Worm (Caenorhabditis elegans) whole organism, L1 larva: Measurements from ENCODE around the gene mtl-2.

Experiments
- blmp-1 ChIP-seq: fragments of 150-350 bp; optimal IDR thresholded peaks from 2 replicates; lab custom pipeline; 2014; ENCODE audit warnings: missing biosample characterization, missing genetic modification characterization
- ceh-82 ChIP-seq, 3 experiments: fragments of 150-350 bp in 1 of 3; sonication (generic microtip) in 2 of 3; optimal IDR thresholded peaks; 2 replicates each; lab custom pipeline; 2014 to 2017; ENCODE audit warnings: missing biosample characterization in 3 of 3, missing genetic modification characterization in 3 of 3
- ces-1 ChIP-seq: fragments of 150-350 bp; optimal IDR thresholded peaks from 2 replicates; lab custom pipeline; 2014; ENCODE audit warnings: missing biosample characterization, missing genetic modification reagents, missing genetic modification characterization
- fos-1 ChIP-seq: fragments of 150-350 bp; optimal IDR thresholded peaks from 2 replicates; lab custom pipeline; 2014; ENCODE audit warnings: missing biosample characterization, missing genetic modification characterization
- hlh-4 ChIP-seq: sonication (generic microtip); optimal IDR thresholded peaks from 2 replicates; lab custom pipeline; 2016; ENCODE audit warnings: mild to moderate bottlenecking, missing genetic modification characterization, missing compliant biosample characterization
- hpl-2 ChIP-seq: fragments of 150-350 bp; optimal IDR thresholded peaks from 2 replicates; lab custom pipeline; 2014; ENCODE audit warnings: missing biosample characterization, missing genetic modification reagents, missing genetic modification characterization
- lin-13 ChIP-seq: fragments of 150-350 bp; optimal IDR thresholded peaks from 2 replicates; lab custom pipeline; 2014; ENCODE audit warnings: missing biosample characterization, missing genetic modification reagents, missing genetic modification characterization
- lin-15B ChIP-seq: fragments of 150-350 bp; sonication (generic microtip); optimal IDR thresholded peaks from 3 replicates; lab custom pipeline; 2014; ENCODE audit warnings: missing biosample characterization, missing genetic modification characterization
- nhr-77 ChIP-seq: fragments of 150-350 bp; optimal IDR thresholded peaks from 2 replicates; lab custom pipeline; 2014; ENCODE audit warnings: missing biosample characterization, missing genetic modification characterization
- nhr-85 ChIP-seq: sonication (generic microtip); peaks from one replicate; lab custom pipeline; 2016; ENCODE audit warnings: missing genetic modification characterization, inconsistent platforms, missing compliant biosample characterization
- pqm-1 ChIP-seq: sonication (generic microtip); optimal IDR thresholded peaks from 3 replicates; lab custom pipeline; 2017; ENCODE audit warnings: missing biosample characterization, missing genetic modification characterization
- sptf-1 ChIP-seq: fragments of 150-350 bp; optimal IDR thresholded peaks from 2 replicates; lab custom pipeline; 2014; ENCODE audit warnings: missing biosample characterization, missing genetic modification characterization
- tbx-2 ChIP-seq: sonication (generic microtip); optimal IDR thresholded peaks from 2 replicates; lab custom pipeline; 2016; ENCODE audit warnings: missing genetic modification characterization, missing compliant biosample characterization
- zag-1 ChIP-seq: fragments of 150-350 bp; optimal IDR thresholded peaks from 2 replicates; lab custom pipeline; 2014; ENCODE audit warnings: missing biosample characterization, missing genetic modification characterization

ce11 chrV:14006819-14007218, 11.7 kb downstream of the mtl-2 start:
- TF ChIP-seq pqm-1 (tag; lab: Kevin White, UChicago): no peak
- TF ChIP-seq hlh-4 (tag; lab: Kevin White, UChicago): no peak
- TF ChIP-seq lin-13 (GFP tag; lab: Kevin White, UChicago): no peak
- no peak for TF ChIP-seq nhr-85 (tag; lab: Kevin White, UChicago)
- peak; percentile 12 for TF ChIP-seq tbx-2 (tag; lab: Kevin White, UChicago)
- peak in 2 of 3 experiments; percentile 9 to 28 for TF ChIP-seq ceh-82 (tag; optimal IDR thresholded peaks at IDR 0.05; lab: Kevin White, UChicago)
- TF ChIP-seq zag-1: no peak
- no peak for TF ChIP-seq fos-1 (tag; lab: Kevin White, UChicago)
- no peak for TF ChIP-seq lin-15B (tag; lab: Kevin White, UChicago)
- no peak for TF ChIP-seq nhr-77 (tag; lab: Kevin White, UChicago)
- no peak for TF ChIP-seq hpl-2
- no peak for TF ChIP-seq blmp-1 (tag; lab: Kevin White, UChicago)
- TF ChIP-seq sptf-1: no peak
- TF ChIP-seq ces-1 (GFP tag; lab: Kevin White, UChicago): no peak
